Worm (Caenorhabditis elegans): ENCODE results near the gene C55A6.3.

DNA sequence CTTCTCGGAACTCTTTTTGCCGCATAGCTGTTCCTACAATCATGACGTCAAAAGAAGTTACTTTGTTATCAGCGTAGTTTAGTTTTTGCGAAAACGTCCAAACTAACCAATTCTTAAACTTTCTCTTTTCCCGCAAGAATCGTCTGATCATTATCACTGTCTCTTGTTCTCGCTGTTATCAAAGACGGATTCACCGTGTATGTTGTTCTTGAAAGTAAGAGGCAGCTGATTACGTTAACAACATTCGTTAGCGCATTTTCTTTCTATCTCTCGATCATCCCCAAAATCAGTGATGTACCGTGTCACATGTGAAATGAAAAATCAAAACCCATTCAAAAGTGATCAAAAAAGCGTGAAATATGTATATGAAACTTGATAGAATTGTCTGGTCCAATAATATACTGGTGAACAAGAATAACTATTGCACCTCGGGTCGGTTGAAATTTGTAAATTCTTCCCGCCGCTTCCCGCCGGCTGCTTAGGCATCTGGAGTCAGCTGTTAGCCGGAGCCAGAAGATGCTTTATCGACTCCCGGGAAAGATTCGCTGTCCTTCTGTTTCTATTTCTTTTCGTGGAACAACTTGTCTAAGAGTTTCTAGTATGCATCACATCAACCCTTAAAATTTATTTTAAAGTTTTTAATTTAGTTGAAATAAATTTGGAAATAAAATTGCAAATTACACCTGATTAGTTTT lies 21.3 kb upstream of the C55A6.3 start:
- no peak for TF ChIP-seq ztf-23 (GFP tag; IDR thresholded peaks at IDR 0.05)
- TF ChIP-seq flt-1 (GFP tag; IDR thresholded peaks at IDR 0.05) = no peak
- no peak for TF ChIP-seq ztf-29 (GFP tag; IDR thresholded peaks at IDR 0.05)
- TF ChIP-seq med-1 (GFP tag; optimal IDR thresholded peaks at IDR 0.05; ENCODE audit: insufficient read depth) = no peak
- TF ChIP-seq ref-1 (GFP tag; conservative IDR thresholded peaks at IDR 0.05) = no peak
- no peak for TF ChIP-seq klf-2 (GFP tag; conservative IDR thresholded peaks at IDR 0.05)
- no peak for TF ChIP-seq tab-1 (GFP tag; IDR thresholded peaks at IDR 0.05)
